Fruit fly (Drosophila melanogaster) whole organism, embryonic: Measurements from ENCODE around the gene CG6479.

ENCODE experiments used
- Bdp1 ChIP-seq: fragments of 200-800 bp; sonication (Bioruptor generic); optimal IDR thresholded peaks from 3 replicates; lab custom pipeline; 2016; ENCODE audit warnings: missing biosample characterization, missing genetic modification characterization
- CG10366 ChIP-seq: fragments of 200-800 bp; sonication (Bioruptor generic); IDR thresholded peaks from 2 replicates; pipeline ENCODE4 v1.3.6; 2022; ENCODE audit warnings: missing biosample characterization, missing genetic modification characterization
- CG10462 ChIP-seq: fragments of 200-800 bp; sonication (Bioruptor generic); optimal IDR thresholded peaks from 2 replicates; lab custom pipeline; 2016; ENCODE audit warnings: missing biosample characterization, missing genetic modification characterization
- CG10959 ChIP-seq: fragments of 200-800 bp; sonication (Bioruptor generic); IDR thresholded peaks from 2 replicates; pipeline ENCODE4 v1.3.6; 2022; ENCODE audit warnings: missing biosample characterization, missing genetic modification characterization
- CG1233 ChIP-seq: fragments of 200-800 bp; sonication (Bioruptor generic); optimal IDR thresholded peaks from 4 replicates; lab custom pipeline; 2018; ENCODE audit warnings: missing biosample characterization, mild to moderate bottlenecking, missing genetic modification characterization
- CG12769 ChIP-seq: fragments of 200-800 bp; sonication (Bioruptor generic); optimal IDR thresholded peaks from 2 replicates; lab custom pipeline; 2019; ENCODE audit warnings: missing biosample characterization, mild to moderate bottlenecking, missing genetic modification characterization, moderate library complexity
- CG13624 ChIP-seq: fragments of 200-800 bp; sonication (Bioruptor generic); optimal IDR thresholded peaks from 2 replicates; lab custom pipeline; 2016; ENCODE audit warnings: missing biosample characterization, missing genetic modification characterization
- CG14860 ChIP-seq: fragments of 200-800 bp; sonication (Bioruptor generic); IDR thresholded peaks from 3 replicates; pipeline ENCODE4 v1.3.6; 2022; ENCODE audit warnings: missing biosample characterization, missing genetic modification characterization; ENCODE audit not compliant: partially characterized antibody
- CG15269 ChIP-seq: fragments of 200-800 bp; sonication (Bioruptor generic); optimal IDR thresholded peaks from 2 replicates; lab custom pipeline; 2018; ENCODE audit warnings: missing biosample characterization, mild to moderate bottlenecking, missing genetic modification characterization, moderate library complexity
- CG16779 ChIP-seq: fragments of 200-800 bp; sonication (Bioruptor generic); IDR thresholded peaks from 2 replicates; pipeline ENCODE4 v1.3.6; 2022; ENCODE audit warnings: missing biosample characterization, missing genetic modification characterization
- CG16813 ChIP-seq: fragments of 200-800 bp; sonication (Bioruptor generic); IDR thresholded peaks from 3 replicates; pipeline ENCODE4 v1.3.6; 2022; ENCODE audit warnings: missing biosample characterization, missing genetic modification characterization; ENCODE audit not compliant: partially characterized antibody
- CG18262 ChIP-seq: fragments of 200-800 bp; optimal IDR thresholded peaks from 3 replicates; lab custom pipeline; 2019; ENCODE audit warnings: missing biosample characterization, mild to moderate bottlenecking, missing genetic modification characterization, moderate library complexity
- CG33213 ChIP-seq: fragments of 200-800 bp; sonication (Bioruptor generic); optimal IDR thresholded peaks from 3 replicates; lab custom pipeline; 2016; ENCODE audit warnings: missing biosample characterization, missing genetic modification characterization
- CG3847 ChIP-seq: fragments of 200-800 bp; sonication (Bioruptor generic); IDR thresholded peaks from 2 replicates; pipeline ENCODE4 v1.3.6; 2022; ENCODE audit warnings: missing biosample characterization, missing genetic modification characterization
- CG42726 ChIP-seq: fragments of 200-800 bp; sonication (Bioruptor generic); IDR thresholded peaks from 2 replicates; pipeline ENCODE4 v1.3.6; 2022; ENCODE audit warnings: missing biosample characterization, missing genetic modification characterization; ENCODE audit not compliant: partially characterized antibody
- CG43689 ChIP-seq: fragments of 200-800 bp; sonication (Bioruptor generic); IDR thresholded peaks from 2 replicates; pipeline ENCODE4 v1.3.6; 2022; ENCODE audit warnings: missing biosample characterization, missing genetic modification characterization
- CG7745 ChIP-seq: fragments of 200-800 bp; sonication (Bioruptor generic); optimal IDR thresholded peaks from 2 replicates; lab custom pipeline; 2018; ENCODE audit warnings: missing biosample characterization, mild to moderate bottlenecking, missing genetic modification characterization, moderate library complexity
- CG7786 ChIP-seq: fragments of 200-800 bp; sonication (Bioruptor generic); optimal IDR thresholded peaks from 2 replicates; lab custom pipeline; 2016; ENCODE audit warnings: missing biosample characterization, missing genetic modification characterization
- CG8924 ChIP-seq: fragments of 200-800 bp; optimal IDR thresholded peaks from 3 replicates; lab custom pipeline; 2019; ENCODE audit warnings: missing biosample characterization, mild to moderate bottlenecking, missing genetic modification characterization, moderate library complexity
- CG8944 ChIP-seq: fragments of 200-800 bp; sonication (Bioruptor generic); optimal IDR thresholded peaks from 3 replicates; lab custom pipeline; 2016; ENCODE audit warnings: missing biosample characterization, missing genetic modification characterization
- CG9727 ChIP-seq: fragments of 200-800 bp; sonication (Bioruptor generic); optimal IDR thresholded peaks from 3 replicates; lab custom pipeline; 2017; ENCODE audit warnings: missing biosample characterization, mild to moderate bottlenecking, missing genetic modification characterization
- D19B ChIP-seq: fragments of 200-800 bp; sonication (Bioruptor generic); optimal IDR thresholded peaks from 2 replicates; lab custom pipeline; 2017; ENCODE audit warnings: missing biosample characterization, mild to moderate bottlenecking, missing genetic modification characterization
- Med ChIP-seq: fragments of 200-800 bp; sonication (Bioruptor generic); peaks from one replicate; lab custom pipeline; 2016; ENCODE audit warnings: missing biosample characterization, missing genetic modification characterization, mild to moderate bottlenecking, inconsistent platforms, moderate library complexity
- Nf-YB ChIP-seq: fragments of 200-800 bp; sonication (Bioruptor generic); optimal IDR thresholded peaks from 3 replicates; lab custom pipeline; 2019; ENCODE audit warnings: missing biosample characterization, mild to moderate bottlenecking, missing genetic modification characterization, moderate library complexity
- amos ChIP-seq: fragments of 200-800 bp; sonication (Bioruptor generic); IDR thresholded peaks from 2 replicates; pipeline ENCODE4 v1.3.6; 2022; ENCODE audit warnings: missing biosample characterization, missing genetic modification characterization; ENCODE audit not compliant: partially characterized antibody
- az2 ChIP-seq: fragments of 200-800 bp; sonication (Bioruptor generic); optimal IDR thresholded peaks from 3 replicates; lab custom pipeline; 2016; ENCODE audit warnings: missing biosample characterization, missing genetic modification characterization
- bbx ChIP-seq: fragments of 200-800 bp; sonication (Bioruptor generic); IDR thresholded peaks from 2 replicates; pipeline ENCODE4 v1.3.6; 2022; ENCODE audit warnings: missing biosample characterization, missing genetic modification characterization; ENCODE audit not compliant: partially characterized antibody
- dimm ChIP-seq: fragments of 200-800 bp; sonication (Bioruptor generic); IDR thresholded peaks from 2 replicates; pipeline ENCODE4 v1.3.6; 2022; ENCODE audit warnings: missing biosample characterization, missing genetic modification characterization
- dmrt11E ChIP-seq: fragments of 200-800 bp; sonication (Bioruptor generic); optimal IDR thresholded peaks from 3 replicates; lab custom pipeline; 2018; ENCODE audit warnings: missing biosample characterization, mild to moderate bottlenecking, missing genetic modification characterization, moderate library complexity
- eve ChIP-seq, 2 experiments: fragments of >200 bp; optimal IDR thresholded peaks; 2 replicates each; lab custom pipeline; 2017; ENCODE audit warnings: missing biosample characterization in 2 of 2, missing genetic modification characterization in 2 of 2
- kay ChIP-seq: fragments of 200-800 bp; sonication (Bioruptor generic); optimal IDR thresholded peaks from 2 replicates; lab custom pipeline; 2016; ENCODE audit warnings: missing biosample characterization, missing genetic modification characterization
- lola ChIP-seq, 3 experiments: fragments of >200 bp in 2 of 3; fragments of 200-800 bp in 1 of 3; sonication (Bioruptor generic) in 1 of 3; optimal IDR thresholded peaks; 2 replicates each; lab custom pipeline; 2017 to 2019; ENCODE audit warnings: missing biosample characterization in 3 of 3, missing genetic modification characterization in 3 of 3, mild to moderate bottlenecking in 1 of 3, moderate library complexity in 1 of 3
- phol ChIP-seq: fragments of 200-800 bp; sonication (Bioruptor generic); optimal IDR thresholded peaks from 3 replicates; lab custom pipeline; 2018; ENCODE audit warnings: missing biosample characterization, mild to moderate bottlenecking, missing genetic modification characterization, moderate library complexity
- row ChIP-seq: fragments of 200-800 bp; sonication (Bioruptor generic); IDR thresholded peaks from 3 replicates; pipeline ENCODE4 v1.3.6; 2022; ENCODE audit warnings: missing biosample characterization, missing genetic modification characterization
- sob ChIP-seq: fragments of 200-800 bp; sonication (Bioruptor generic); IDR thresholded peaks from 2 replicates; pipeline ENCODE4 v1.3.6; 2022; ENCODE audit warnings: missing biosample characterization, missing genetic modification characterization
- vnd ChIP-seq: fragments of 200-800 bp; sonication (Bioruptor generic); IDR thresholded peaks from 3 replicates; pipeline ENCODE4 v1.3.6; 2022; ENCODE audit warnings: missing biosample characterization, missing genetic modification characterization; ENCODE audit not compliant: partially characterized antibody

CG6479 gene

dm6 chr3L:17339756-17340155, 694 bp upstream of the CG6479 start:
- TF ChIP-seq kay (GFP tag; lab: Kevin White, UChicago) (no peak), CG16813 (GFP tag; lab: Robert Waterston, UW) (peak; percentile 33; the same call in 1 of the 3 replicates), CG7786 (GFP tag; lab: Kevin White, UChicago) (no peak), amos (GFP tag; lab: Robert Waterston, UW) (peak; percentile 66; the same call in 1 of the 2 replicates), CG14860 (GFP tag; lab: Robert Waterston, UW) (peak; percentile 47; the same call in 2 of the 3 replicates), CG3847 (GFP tag; lab: Robert Waterston, UW) (no peak), D19B (GFP tag; lab: Kevin White, UChicago) (no peak), bbx (GFP tag; lab: Robert Waterston, UW) (peak; percentile 10; the same call in 1 of the 2 replicates), CG7745 (no peak), CG42726 (peak; percentile 17; the same call in 1 of the 2 replicates), CG33213 (GFP tag; lab: Kevin White, UChicago) (no peak), Bdp1 (GFP tag; lab: Kevin White, UChicago) (peak; percentile 94), CG15269 (tag; lab: Kevin White, UChicago) (no peak)

DNA sequence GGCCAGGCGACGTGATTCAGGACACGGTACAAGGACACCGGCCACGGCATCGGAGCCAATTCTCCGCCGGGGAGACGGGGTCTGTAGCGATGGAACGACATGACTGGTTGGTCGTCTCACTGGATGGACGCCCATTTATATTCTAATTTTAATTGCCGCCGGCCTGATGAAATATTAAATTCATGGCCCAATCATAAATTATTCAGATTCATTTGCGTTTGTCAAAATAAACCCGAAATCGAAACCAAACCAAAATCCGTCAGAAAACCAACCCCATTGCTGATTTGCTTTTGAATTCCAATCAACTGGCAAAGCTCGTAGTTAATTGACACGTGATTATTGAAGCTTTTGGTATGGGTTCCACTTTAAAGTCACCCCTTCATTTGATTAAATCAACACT, 10.0 kb downstream of the CG6479 start, which contains the start of gene Or74a:
Or74a (minus strand) TSS at position 101 of the 400 bp plus-strand sequence.
- no peak for TF ChIP-seq CG10462 (GFP tag; lab: Kevin White, UChicago)
- no peak for TF ChIP-seq az2 (GFP tag; lab: Kevin White, UChicago)
- TF ChIP-seq Nf-YB = no peak
- no peak for TF ChIP-seq phol (tag; lab: Kevin White, UChicago)
- no peak for TF ChIP-seq sob (GFP tag; lab: Robert Waterston, UW)
- no peak for TF ChIP-seq CG13624
- no peak for TF ChIP-seq CG1233 (GFP tag; lab: Kevin White, UChicago)
- no peak for TF ChIP-seq CG43689
- TF ChIP-seq eve (GFP tag; optimal IDR thresholded peaks at IDR 0.05; lab: Kevin White, UChicago) = no peak
- TF ChIP-seq dimm (GFP tag; lab: Robert Waterston, UW) = no peak
- no peak for TF ChIP-seq CG16779 (GFP tag; lab: Robert Waterston, UW)
- no peak for TF ChIP-seq dmrt11E
- TF ChIP-seq CG10366 (GFP tag; lab: Robert Waterston, UW) = no peak
- no peak for TF ChIP-seq CG12769 (tag; lab: Kevin White, UChicago)
- no peak for TF ChIP-seq Med (GFP tag; lab: Kevin White, UChicago)
- TF ChIP-seq CG8944 (GFP tag; lab: Kevin White, UChicago) = no peak
- no peak for TF ChIP-seq CG10959 (GFP tag; lab: Robert Waterston, UW)
- TF ChIP-seq row (GFP tag; lab: Robert Waterston, UW) = no peak

dm6 chr3L:17325418-17325817, 13.6 kb downstream of the CG6479 start, which contains the start of gene CG13725:
CG13725 (minus strand) TSS chr3L:17325518.
- TF ChIP-seq vnd (GFP tag; lab: Robert Waterston, UW) = no peak
- TF ChIP-seq, all 482 proteins: peak for 0

DNA sequence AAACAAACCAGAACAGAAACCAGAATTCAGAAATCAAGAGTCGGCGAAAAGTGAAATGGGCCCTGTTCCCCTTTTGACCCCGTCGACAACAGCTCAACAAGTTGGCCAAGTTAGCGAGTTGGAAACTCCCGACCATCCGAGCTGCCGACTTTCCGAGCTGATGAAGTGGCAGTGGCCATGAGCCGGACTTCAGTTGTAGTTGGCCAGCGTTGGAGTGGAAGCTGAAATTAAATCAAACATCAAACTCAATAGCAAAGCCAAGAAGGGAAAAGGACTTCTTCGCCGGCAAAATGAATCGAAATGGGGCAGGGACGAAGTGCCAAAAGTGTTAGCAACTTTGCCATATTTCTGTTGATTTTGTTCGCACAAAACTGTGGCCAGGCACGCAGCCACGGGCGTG, 16.5 kb downstream of the CG6479 start, which contains the start of gene CG13724:
CG13724 (plus strand) TSS at position 301 of the 400 bp plus-strand sequence.
- TF ChIP-seq CG18262 (tag; lab: Kevin White, UChicago) = no peak
- no peak for TF ChIP-seq CG9727 (GFP tag; lab: Kevin White, UChicago)
- TF ChIP-seq CG8924 = no peak
- no peak for TF ChIP-seq lola (GFP tag; optimal IDR thresholded peaks at IDR 0.05; lab: Kevin White, UChicago)
